Worm (Caenorhabditis elegans) whole organism, young adult: ENCODE data around the gene Y46H3D.8.

Experiments
- Y56A3A.18 ChIP-seq: fragments of 200-800 bp; sonication (Bioruptor generic); IDR thresholded peaks from 2 replicates; pipeline ENCODE4 v1.3.6; 2022; ENCODE audit warnings: missing genetic modification reagents, missing genetic modification characterization, missing compliant biosample characterization
- die-1 ChIP-seq: sonication (generic microtip); optimal IDR thresholded peaks from 2 replicates; lab custom pipeline; 2016; ENCODE audit warnings: missing genotype, mild to moderate bottlenecking, missing genetic modification characterization, missing compliant biosample characterization
- lin-35 ChIP-seq, 3 experiments: fragments of 150-350 bp in 2 of 3; sonication (generic microtip) in 1 of 3; optimal IDR thresholded peaks; 2 replicates each; lab custom pipeline; 2014 to 2018; ENCODE audit warnings: missing biosample characterization in 3 of 3, missing genetic modification characterization in 3 of 3, missing genetic modification reagents in 3 of 3
- sdz-38 ChIP-seq: sonication (generic microtip); optimal IDR thresholded peaks from 2 replicates; lab custom pipeline; 2016; ENCODE audit warnings: missing genotype, missing genetic modification characterization, missing compliant biosample characterization
- sptf-2 ChIP-seq: fragments of 200-800 bp; sonication (Bioruptor generic); optimal IDR thresholded peaks from 2 replicates; lab custom pipeline; 2018; ENCODE audit warnings: mild to moderate bottlenecking, missing genetic modification characterization, missing compliant biosample characterization

DNA sequence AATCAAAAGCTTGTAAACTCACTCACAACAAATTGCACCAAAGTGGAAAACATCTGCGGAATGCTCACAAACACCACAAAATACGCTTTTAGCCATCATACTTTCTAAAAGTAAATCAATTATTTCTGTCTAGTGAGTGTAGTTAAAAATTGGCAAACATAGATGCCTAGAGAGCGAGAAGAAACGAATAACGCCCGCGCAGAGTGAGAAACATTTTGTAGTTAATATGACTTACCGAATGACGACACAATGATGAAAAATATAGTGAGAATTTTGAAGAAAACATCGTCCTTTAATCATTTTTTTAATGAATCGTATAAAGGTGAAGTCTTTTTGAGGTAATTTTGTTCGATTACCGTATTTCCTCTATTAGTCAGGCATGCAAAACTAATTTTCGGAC lies 1.7 kb downstream of the Y46H3D.8 start, which contains the start of gene nhr-238:
- no peak for TF ChIP-seq sptf-2
- TF ChIP-seq die-1, result no peak
- no peak for TF ChIP-seq Y56A3A.18 (GFP tag; lab: Robert Waterston, UW)
- no peak for TF ChIP-seq sdz-38 (tag; lab: Kevin White, UChicago)
- no peak for TF ChIP-seq lin-35 (GFP tag; optimal IDR thresholded peaks at IDR 0.05; lab: Kevin White, UChicago)
